Worm (Caenorhabditis elegans) whole organism, L4/young adult: ENCODE results near the gene srg-7.

Experiments used
- W03F9.2 ChIP-seq: fragments of 150-350 bp; optimal IDR thresholded peaks from 2 replicates; lab custom pipeline; 2014; ENCODE audit warnings: missing biosample characterization, missing genetic modification characterization
- dao-5 ChIP-seq: sonication (generic microtip); optimal IDR thresholded peaks from 2 replicates; lab custom pipeline; 2016; ENCODE audit warnings: missing genotype, missing genetic modification characterization, moderate library complexity, missing compliant biosample characterization
- him-1 ChIP-seq: sonication (generic microtip); optimal IDR thresholded peaks from 2 replicates; lab custom pipeline; 2016; ENCODE audit warnings: missing genotype, missing genetic modification reagents, missing genetic modification characterization, missing compliant biosample characterization

srg-7 gene

ce11 chrIII:6295972-6296700, 28.2 kb upstream of the srg-7 start, which contains the start of gene F47D12.7:
Gene F47D12.7 (minus strand): TSS chrIII:6296022.
- no peak for TF ChIP-seq W03F9.2 (tag; lab: Kevin White, UChicago)
- no peak for TF ChIP-seq him-1 (tag; lab: Kevin White, UChicago)
- TF ChIP-seq dao-5 = no peak

- TF ChIP-seq W03F9.2 (tag; lab: Kevin White, UChicago) (no peak), him-1 (tag; lab: Kevin White, UChicago) (no peak)
Measured at ce11 chrIII:6290469-6291182, 22.7 kb upstream of the srg-7 start.

- no peak for TF ChIP-seq him-1 (tag; lab: Kevin White, UChicago)
- no peak for TF ChIP-seq dao-5
- no peak for TF ChIP-seq W03F9.2 (tag; lab: Kevin White, UChicago)
Measured at ce11 chrIII:6289366-6289765, 21.4 kb upstream of the srg-7 start.

- no peak for TF ChIP-seq W03F9.2 (tag; lab: Kevin White, UChicago)
- no peak for TF ChIP-seq him-1 (tag; lab: Kevin White, UChicago)
- no peak for TF ChIP-seq dao-5
Measured at ce11 chrIII:6287195-6287594, 19.2 kb upstream of the srg-7 start, which contains the start of gene F47D12.6. Gene F47D12.6 (minus strand): TSS chrIII:6287295.

ce11 chrIII:6285890-6286289, 17.9 kb upstream of the srg-7 start, which contains the start of gene gadr-3:
Gene gadr-3 (minus strand): TSS chrIII:6285990.
- TF ChIP-seq him-1 (tag; lab: Kevin White, UChicago) (no peak), dao-5 (no peak), W03F9.2 (tag; lab: Kevin White, UChicago) (no peak)

- TF ChIP-seq dao-5 (no peak), him-1 (tag; lab: Kevin White, UChicago) (no peak), W03F9.2 (tag; lab: Kevin White, UChicago) (no peak)
Measured at ce11 chrIII:6283024-6283423, 15.1 kb upstream of the srg-7 start.

- TF ChIP-seq him-1 (tag; lab: Kevin White, UChicago) = peak; percentile 46
- TF ChIP-seq W03F9.2 (tag; lab: Kevin White, UChicago) = peak; percentile 69
- TF ChIP-seq dao-5 = peak; percentile 23
Measured at ce11 chrIII:6280070-6280596, 12.2 kb upstream of the srg-7 start, which contains the start of gene hmg-1.2. Gene hmg-1.2 (plus strand): TSS chrIII:6280380.

ce11 chrIII:6279453-6279852, 11.5 kb upstream of the srg-7 start:
- no peak for TF ChIP-seq dao-5
- TF ChIP-seq him-1 (tag; lab: Kevin White, UChicago) = no peak
- TF ChIP-seq W03F9.2 (tag; lab: Kevin White, UChicago) = no peak

- TF ChIP-seq W03F9.2 (tag; lab: Kevin White, UChicago) (peak; percentile 80), dao-5 (no peak)
Measured at ce11 chrIII:6278301-6278827, 10.4 kb upstream of the srg-7 start, which contains the start of gene C18F10.7. Gene C18F10.7 (minus strand): TSS chrIII:6278351.

ce11 chrIII:6272868-6273267, 4.9 kb upstream of the srg-7 start, which contains the start of gene C18F10.2:
Gene C18F10.2 (plus strand): TSS chrIII:6273168.
- TF ChIP-seq W03F9.2 (tag; lab: Kevin White, UChicago) (no peak), him-1 (tag; lab: Kevin White, UChicago) (no peak), dao-5 (no peak)

ce11 chrIII:6270277-6270676, 2.3 kb upstream of the srg-7 start, which contains the start of gene srg-3:
Gene srg-3 (minus strand): TSS chrIII:6270377.
- TF ChIP-seq W03F9.2 (tag; lab: Kevin White, UChicago) (no peak), him-1 (tag; lab: Kevin White, UChicago) (no peak), dao-5 (no peak)

- TF ChIP-seq W03F9.2 (tag; lab: Kevin White, UChicago) (no peak), him-1 (tag; lab: Kevin White, UChicago) (no peak), dao-5 (no peak)
Measured at ce11 chrIII:6265911-6266310, 2.0 kb downstream of the srg-7 start, which contains the start of gene srg-6. Gene srg-6 (minus strand): TSS chrIII:6266011.

- TF ChIP-seq him-1 (tag; lab: Kevin White, UChicago) (no peak), dao-5 (no peak), W03F9.2 (tag; lab: Kevin White, UChicago) (no peak)
Measured at ce11 chrIII:6264447-6264846, 3.5 kb downstream of the srg-7 start, which contains the start of gene srg-5. Gene srg-5 (minus strand): TSS chrIII:6264547.
